Fruit fly (Drosophila melanogaster) whole organism: Measurements from ENCODE around the gene Non3.

Experiments used
- CG8478 ChIP-seq: fragments of >200 bp; optimal IDR thresholded peaks from 2 replicates; lab custom pipeline; 2018; ENCODE audit warnings: inconsistent platforms
- Dll ChIP-seq: fragments of >200 bp; optimal IDR thresholded peaks from 2 replicates; lab custom pipeline; 2017
- EcR ChIP-seq, 2 experiments: fragments of >200 bp; optimal IDR thresholded peaks; 2 replicates each; lab custom pipeline; 2017; ENCODE audit warnings: missing biosample characterization in 2 of 2, missing genetic modification characterization in 2 of 2, missing genetic modification reagents in 2 of 2
- pan ChIP-seq: fragments of >200 bp; optimal IDR thresholded peaks from 2 replicates; lab custom pipeline; 2017
- psq ChIP-seq: fragments of >200 bp; optimal IDR thresholded peaks from 2 replicates; lab custom pipeline; 2017
- usp ChIP-seq: fragments of >200 bp; optimal IDR thresholded peaks from 2 replicates; lab custom pipeline; 2017; ENCODE audit warnings: missing biosample characterization, missing genetic modification characterization, mixed read lengths

Non3 gene

DNA sequence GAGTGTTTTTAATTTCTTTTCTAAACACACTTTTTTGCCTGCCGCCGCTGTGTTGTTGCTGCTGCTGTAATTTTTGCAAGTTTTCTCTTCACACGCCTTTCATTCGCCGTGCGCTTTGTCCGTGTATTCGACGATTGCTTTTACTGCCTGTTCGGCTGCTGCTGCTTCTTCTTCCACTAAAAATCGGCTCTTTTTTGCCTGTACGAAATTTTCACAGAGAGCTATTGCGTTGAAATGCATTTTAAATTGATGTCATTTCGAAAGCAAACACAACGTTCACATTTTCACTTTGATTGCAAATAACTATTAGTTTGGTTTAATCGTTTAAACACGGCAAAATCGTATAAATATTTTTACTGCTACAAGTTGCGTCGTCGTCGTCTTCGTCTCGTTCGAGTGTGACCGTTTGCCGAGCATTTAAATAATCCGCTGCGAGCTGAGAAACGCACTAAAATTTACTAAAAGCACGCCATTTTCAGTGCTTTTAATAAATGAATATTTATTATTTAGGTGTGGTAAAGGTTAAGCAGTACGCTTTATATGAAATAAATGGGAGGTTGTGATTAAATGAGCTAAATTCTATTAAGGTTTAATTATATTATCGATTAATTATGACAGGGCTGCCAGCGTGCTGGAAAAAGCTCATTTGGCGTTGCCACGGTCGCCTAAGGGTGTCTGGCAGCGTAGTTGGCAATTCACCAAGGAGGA lies 24.2 kb upstream of the Non3 start, which contains the start of the genes Ssdp and CG7985:
Ssdp (minus strand) TSS at position 419 of the 708 bp plus-strand sequence.
CG7985 (plus strand) TSS at position 681 of the 708 bp plus-strand sequence.
- peak; percentile 59 for TF ChIP-seq psq
- no peak for TF ChIP-seq Dll (lab: Kevin White, UChicago)

DNA sequence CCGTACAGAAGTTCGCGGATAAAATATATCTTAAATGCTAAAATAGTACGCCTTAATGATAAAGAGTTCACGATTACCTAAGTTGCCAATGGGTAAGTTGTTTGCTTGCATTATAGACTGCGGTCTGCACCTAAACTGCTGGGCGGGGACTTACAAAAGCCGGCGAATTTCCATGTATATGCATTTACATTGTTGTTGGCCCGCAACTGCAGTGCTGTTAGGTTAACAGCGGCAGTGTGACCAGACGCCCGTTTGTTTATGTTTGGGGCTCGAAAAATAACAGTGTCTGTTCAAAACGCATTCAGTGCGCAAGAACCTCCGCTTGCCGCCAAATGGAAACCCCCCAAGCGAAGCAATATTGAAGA lies 23.7 kb upstream of the Non3 start:
- TF ChIP-seq Dll (lab: Kevin White, UChicago) (no peak), CG8478 (no peak), EcR (GFP tag; optimal IDR thresholded peaks at IDR 0.05; lab: Kevin White, UChicago) (no peak), usp (GFP tag; lab: Kevin White, UChicago) (no peak), pan (no peak), psq (no peak)

DNA sequence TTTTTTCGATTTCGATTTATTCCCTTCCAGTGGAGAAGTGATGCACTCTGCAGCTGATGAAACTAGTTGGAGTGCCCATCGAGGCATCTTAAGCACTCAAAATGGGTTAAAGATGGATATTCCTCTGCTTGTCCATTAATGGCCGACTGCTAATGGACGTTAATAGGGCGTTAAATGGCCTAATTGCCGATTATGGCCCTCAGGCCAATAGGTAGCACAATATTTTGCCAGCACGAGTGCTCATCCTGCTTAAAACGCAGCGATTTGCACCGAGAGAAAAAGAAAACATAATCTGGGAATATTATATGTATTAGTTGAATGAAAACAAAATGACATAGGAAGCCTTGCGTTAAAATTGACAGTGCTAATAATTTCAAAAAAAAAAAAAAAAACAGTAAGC lies 15.0 kb upstream of the Non3 start, which contains the start of gene CG44158:
CG44158 (plus strand) TSS at position 301 of the 400 bp plus-strand sequence.
- TF ChIP-seq psq, result no peak
- no peak for TF ChIP-seq pan
- no peak for TF ChIP-seq CG8478
- no peak for TF ChIP-seq EcR (GFP tag; optimal IDR thresholded peaks at IDR 0.05; lab: Kevin White, UChicago)

DNA sequence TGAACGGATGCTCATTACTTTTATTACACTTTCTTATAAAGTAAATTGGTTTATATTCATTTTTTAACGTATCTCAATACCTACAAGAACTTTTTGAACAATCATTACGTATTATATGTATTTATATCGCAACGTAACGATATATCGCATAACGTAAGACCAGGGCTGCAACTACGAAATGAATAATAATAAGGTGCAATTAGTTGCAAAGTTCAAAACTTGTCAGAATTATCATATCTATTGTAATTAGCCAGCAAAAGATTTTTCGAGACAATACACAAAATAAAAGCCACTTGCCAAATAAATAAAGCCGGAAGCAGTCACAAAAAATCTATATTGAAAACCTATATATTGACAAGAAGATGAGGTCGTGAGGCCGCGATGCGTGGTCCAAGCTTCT lies 8.2 kb upstream of the Non3 start:
- TF ChIP-seq EcR (GFP tag; optimal IDR thresholded peaks at IDR 0.05; lab: Kevin White, UChicago), result no peak

DNA sequence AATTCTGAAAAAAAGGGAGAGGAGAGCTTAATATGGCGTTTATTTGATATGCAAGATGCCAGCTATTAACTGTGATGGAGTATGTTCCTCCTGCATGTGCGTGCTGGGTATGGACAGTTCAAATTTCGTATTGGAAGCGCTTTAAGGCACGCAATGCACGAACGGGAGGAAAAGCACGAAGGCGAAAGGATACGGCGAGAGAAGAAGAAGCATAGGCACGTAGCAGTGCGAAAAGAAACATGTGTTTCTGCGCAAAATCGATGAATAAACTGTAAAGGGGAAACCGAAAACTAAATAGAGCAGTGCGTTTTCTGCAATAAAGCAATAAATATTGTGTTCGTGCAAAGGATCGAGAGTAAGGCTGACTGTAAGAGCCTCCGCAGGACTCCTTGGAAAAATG lies 7.6 kb upstream of the Non3 start, which contains the start of gene CG14314:
CG14314 (plus strand) TSS at position 243 of the 400 bp plus-strand sequence.
- TF ChIP-seq pan, result no peak
- no peak for TF ChIP-seq usp (GFP tag; lab: Kevin White, UChicago)
- no peak for TF ChIP-seq EcR (GFP tag; optimal IDR thresholded peaks at IDR 0.05; lab: Kevin White, UChicago)
- TF ChIP-seq CG8478, result no peak
- no peak for TF ChIP-seq psq
- TF ChIP-seq Dll (lab: Kevin White, UChicago), result no peak

DNA sequence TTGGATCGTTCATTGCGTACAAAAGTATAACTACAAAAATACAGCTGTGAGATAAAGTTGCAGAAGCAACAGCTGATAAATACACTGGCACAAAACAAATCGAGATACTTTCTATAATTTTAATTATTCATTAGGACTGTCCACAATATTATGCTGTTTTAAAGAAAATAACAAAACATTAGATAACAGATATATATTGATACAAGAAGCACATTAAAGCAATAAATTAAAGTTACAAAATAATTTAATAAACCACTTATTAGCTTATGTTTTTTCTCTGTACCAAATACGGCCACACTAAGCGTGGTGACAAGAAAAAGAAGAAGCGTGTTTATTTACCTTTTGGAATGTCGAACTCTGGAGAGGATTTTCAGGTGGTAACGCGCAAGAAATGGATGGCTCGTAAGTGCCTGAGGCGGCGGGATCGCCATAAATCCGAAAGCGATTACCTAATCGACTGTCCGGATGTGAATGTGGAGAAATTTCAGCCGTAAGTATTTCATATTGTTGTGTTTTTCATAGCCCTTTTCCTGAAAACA lies 3.2 kb upstream of the Non3 start, which contains the start of the genes CG7988 and CG7183:
CG7988 (plus strand) TSS at position 316 of the 539 bp plus-strand sequence.
CG7183 (minus strand) TSS at position 489 of the 539 bp plus-strand sequence.
- no peak for TF ChIP-seq psq
- TF ChIP-seq EcR (GFP tag; optimal IDR thresholded peaks at IDR 0.05; lab: Kevin White, UChicago), result no peak
- TF ChIP-seq CG8478, result no peak
- TF ChIP-seq pan, result no peak
- no peak for TF ChIP-seq usp (GFP tag; lab: Kevin White, UChicago)
- TF ChIP-seq Dll (lab: Kevin White, UChicago), result no peak

DNA sequence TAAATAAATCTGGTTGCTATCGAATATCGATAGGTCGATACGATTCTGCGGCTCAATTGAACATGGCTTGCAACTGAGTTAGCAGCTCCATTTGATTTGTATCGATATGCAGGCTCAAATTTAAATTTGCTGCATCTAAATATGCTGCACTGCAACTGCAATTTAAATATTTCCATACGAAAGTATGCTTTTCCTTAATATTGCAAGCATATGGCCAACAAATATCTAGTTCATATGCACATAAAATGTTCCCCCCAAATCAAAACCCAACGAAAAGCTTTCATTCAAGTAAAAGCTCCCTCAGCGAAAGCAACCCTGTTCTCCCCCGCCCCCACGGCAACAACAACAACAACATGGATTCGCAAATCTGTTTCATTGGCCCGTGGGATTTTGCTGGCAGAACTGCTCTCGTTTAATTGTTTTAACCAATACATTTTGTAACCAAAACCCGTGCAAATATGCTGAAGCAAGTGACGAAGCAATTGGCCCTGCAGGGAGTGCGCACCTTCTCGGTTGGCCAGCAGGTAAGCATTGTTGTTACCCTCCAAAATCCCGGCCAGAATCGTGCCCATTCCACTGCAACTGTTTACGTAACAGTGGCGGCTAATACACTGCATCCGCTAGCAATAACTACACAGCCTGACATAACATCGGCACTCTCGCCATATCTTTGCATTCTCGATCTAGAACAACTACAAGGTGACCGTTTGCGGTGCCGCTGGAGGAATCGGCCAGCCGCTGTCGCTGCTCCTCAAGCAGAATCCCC lies 2.7 kb downstream of the Non3 start, which contains the start of the genes CG7168 and Mdh2:
CG7168 (minus strand) TSS at position 40 of the 766 bp plus-strand sequence.
Mdh2 (plus strand) TSS at position 354 of the 766 bp plus-strand sequence.
- TF ChIP-seq pan (no peak), CG8478 (no peak), psq (no peak), usp (GFP tag; lab: Kevin White, UChicago) (no peak), EcR (GFP tag; optimal IDR thresholded peaks at IDR 0.05; lab: Kevin White, UChicago) (no peak), Dll (lab: Kevin White, UChicago) (no peak)

DNA sequence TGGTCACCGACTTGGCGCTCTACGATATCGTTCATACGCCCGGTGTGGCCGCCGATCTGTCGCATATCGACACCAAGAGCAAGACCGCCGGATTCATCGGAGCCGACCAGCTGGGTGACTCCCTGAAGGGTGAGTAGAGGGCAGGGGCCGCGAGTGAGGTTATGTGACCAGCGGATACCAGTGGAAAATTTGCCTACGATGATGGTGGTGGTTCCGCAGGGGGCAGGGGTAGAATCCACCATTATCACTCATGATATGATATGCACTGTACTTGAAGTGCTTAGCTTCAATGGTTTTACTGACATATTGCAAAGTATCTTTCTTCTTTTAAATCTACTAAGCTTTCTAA lies 3.3 kb downstream of the Non3 start:
- no peak for TF ChIP-seq CG8478
- TF ChIP-seq Dll (lab: Kevin White, UChicago), result no peak
- TF ChIP-seq usp (GFP tag; lab: Kevin White, UChicago), result no peak
- no peak for TF ChIP-seq psq
- TF ChIP-seq EcR (GFP tag; optimal IDR thresholded peaks at IDR 0.05; lab: Kevin White, UChicago), result no peak
- no peak for TF ChIP-seq pan

DNA sequence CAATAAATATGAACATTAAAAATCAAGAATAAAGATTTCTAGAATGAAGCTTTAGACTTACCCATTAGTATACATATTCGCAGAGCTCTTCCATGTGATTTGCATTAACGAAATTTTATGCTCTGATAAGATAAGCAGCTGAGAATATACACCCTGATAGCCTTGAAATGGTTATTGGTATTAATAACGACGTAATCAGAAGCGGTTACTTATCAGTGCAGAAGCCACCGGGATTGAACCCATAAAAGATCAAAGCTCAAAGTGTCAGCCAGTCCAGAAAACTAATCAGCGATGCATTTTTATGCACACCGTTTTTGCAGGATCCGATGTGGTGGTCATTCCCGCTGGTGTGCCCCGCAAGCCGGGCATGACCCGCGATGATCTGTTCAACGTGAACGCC lies 3.9 kb downstream of the Non3 start:
- no peak for TF ChIP-seq psq

DNA sequence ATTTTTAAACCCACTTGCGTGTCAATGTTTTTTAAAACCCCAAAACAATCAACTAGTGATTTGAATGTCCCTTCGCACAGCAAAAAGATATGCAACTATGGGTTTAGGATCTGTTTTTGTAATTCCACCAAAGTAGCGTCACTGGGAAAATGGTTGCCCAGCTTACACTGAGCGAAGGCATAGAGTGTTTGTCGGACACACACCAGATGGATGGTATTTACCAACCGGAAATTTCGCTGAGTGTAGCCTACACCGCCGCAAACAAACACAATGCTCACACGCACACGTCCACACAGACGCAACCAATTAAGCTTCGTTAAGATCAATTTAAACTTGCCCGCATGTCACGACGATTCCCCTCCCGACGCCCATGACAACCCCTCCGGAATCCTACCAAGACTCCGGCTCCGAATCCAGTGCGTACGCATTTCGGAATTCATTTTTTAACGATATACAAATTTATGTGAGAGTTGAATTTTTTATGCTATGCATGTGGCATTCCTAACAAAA lies 5.2 kb downstream of the Non3 start:
- TF ChIP-seq pan, result no peak
- no peak for TF ChIP-seq usp (GFP tag; lab: Kevin White, UChicago)
- TF ChIP-seq psq, result no peak
- no peak for TF ChIP-seq CG8478
- no peak for TF ChIP-seq EcR (GFP tag; optimal IDR thresholded peaks at IDR 0.05; lab: Kevin White, UChicago)
- no peak for TF ChIP-seq Dll (lab: Kevin White, UChicago)

DNA sequence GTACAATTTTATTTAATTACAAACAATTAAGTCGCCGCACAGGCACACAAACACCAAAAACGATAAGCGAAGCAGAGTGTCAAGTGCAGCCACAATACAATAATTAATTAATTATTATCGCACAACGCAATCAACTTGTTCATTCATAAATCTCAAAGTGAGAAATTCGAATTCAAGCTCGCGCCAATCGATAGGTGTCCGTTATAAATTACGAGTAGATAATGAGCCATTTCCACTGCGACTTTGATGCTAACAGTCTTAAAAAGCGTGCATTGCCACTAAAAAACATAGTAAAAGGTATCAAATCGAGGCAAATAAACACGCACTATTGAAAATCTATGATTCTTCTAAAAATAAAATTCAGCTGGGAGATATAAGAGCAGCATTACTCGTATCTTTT lies 6.7 kb downstream of the Non3 start:
- TF ChIP-seq pan (no peak), psq (no peak), EcR (GFP tag; optimal IDR thresholded peaks at IDR 0.05; lab: Kevin White, UChicago) (no peak), usp (GFP tag; lab: Kevin White, UChicago) (no peak), CG8478 (no peak), Dll (lab: Kevin White, UChicago) (no peak)

DNA sequence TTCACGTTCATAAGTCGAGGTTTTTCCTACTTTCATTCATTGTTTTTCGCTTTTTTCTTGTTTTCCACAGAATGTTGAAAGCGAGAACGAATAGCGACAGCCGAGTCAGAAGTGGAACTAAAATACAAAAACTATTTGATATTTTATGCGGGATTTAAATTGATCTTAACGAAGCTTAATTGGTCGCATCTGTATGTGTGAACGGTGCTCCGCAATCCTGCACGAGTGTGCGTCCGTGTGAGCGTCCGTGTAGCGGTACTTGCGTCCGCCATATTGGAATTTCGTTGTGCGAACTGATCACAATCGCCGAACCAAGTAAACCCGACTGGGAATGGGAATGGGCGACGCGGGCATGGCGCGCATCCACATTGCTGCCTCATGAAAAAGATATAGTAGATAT lies 8.7 kb downstream of the Non3 start:
- TF ChIP-seq pan (no peak), EcR (GFP tag; optimal IDR thresholded peaks at IDR 0.05; lab: Kevin White, UChicago) (no peak), psq (no peak), usp (GFP tag; lab: Kevin White, UChicago) (no peak), Dll (lab: Kevin White, UChicago) (no peak), CG8478 (no peak)
